Worm (Caenorhabditis elegans) whole organism, young adult: ENCODE data around the gene Y54G11A.19.
"Not testable (repeated sequence)": the region's sequence is repeated elsewhere in the genome, so short reads cannot be mapped to it uniquely, and the experiment has no call there.

ENCODE experiments used
- Y95B8A.8 ChIP-seq: fragments of 200-800 bp; sonication (Bioruptor generic); IDR thresholded peaks from 2 replicates; pipeline ENCODE4 v1.3.6; 2022; ENCODE audit warnings: missing genetic modification reagents, missing genetic modification characterization, missing compliant biosample characterization
- ceh-40 ChIP-seq: fragments of 200-800 bp; sonication (Bioruptor generic); IDR thresholded peaks from 2 replicates; pipeline ENCODE4 v1.3.6; 2022; ENCODE audit warnings: missing genetic modification characterization, missing compliant biosample characterization
- let-607 ChIP-seq, 2 experiments: fragments of 200-800 bp in 1 of 2; sonication (Bioruptor generic) in 1 of 2; sonication (generic microtip) in 1 of 2; optimal IDR thresholded peaks; 2 replicates each; lab custom pipeline; 2016 to 2018; ENCODE audit warnings: mild to moderate bottlenecking in 2 of 2, missing compliant biosample characterization in 2 of 2, missing genetic modification characterization in 2 of 2, moderate library complexity in 2 of 2, missing genotype in 1 of 2
- lin-35 ChIP-seq, 3 experiments: fragments of 150-350 bp in 2 of 3; sonication (generic microtip) in 1 of 3; optimal IDR thresholded peaks; 2 replicates each; lab custom pipeline; 2014 to 2018; ENCODE audit warnings: missing biosample characterization in 3 of 3, missing genetic modification characterization in 3 of 3, missing genetic modification reagents in 3 of 3
- madf-3 ChIP-seq: fragments of 200-800 bp; sonication (Bioruptor generic); IDR thresholded peaks from 2 replicates; pipeline ENCODE4 v1.3.6; 2022; ENCODE audit warnings: missing genetic modification reagents, missing genetic modification characterization, missing compliant biosample characterization
- nhr-90 ChIP-seq: sonication (generic microtip); optimal IDR thresholded peaks from 2 replicates; lab custom pipeline; 2016; ENCODE audit warnings: missing genotype, mild to moderate bottlenecking, missing genetic modification characterization, missing compliant biosample characterization
- rpc-1 ChIP-seq, 2 experiments: fragments of 150-350 bp in 1 of 2; sonication (generic microtip) in 1 of 2; optimal IDR thresholded peaks; 2 replicates each; lab custom pipeline; 2014 to 2018; ENCODE audit warnings: missing biosample characterization in 1 of 2, missing genetic modification characterization in 1 of 2, missing genetic modification reagents in 1 of 2, missing genotype in 1 of 2
- sea-2 ChIP-seq: fragments of 200-800 bp; sonication (Bioruptor generic); IDR thresholded peaks from 2 replicates; pipeline ENCODE4 v1.3.6; 2022; ENCODE audit warnings: missing genetic modification characterization, missing compliant biosample characterization
- snpc-4 ChIP-seq, 5 experiments: fragments of 150-350 bp in 1 of 5; sonication (generic microtip) in 4 of 5; optimal IDR thresholded peaks; 2 replicates each; lab custom pipeline; 2014 to 2018; ENCODE audit warnings: missing genetic modification characterization in 5 of 5, missing biosample characterization in 3 of 5, antibody characterized with exemption in 2 of 5, mild to moderate bottlenecking in 2 of 5, missing compliant biosample characterization in 2 of 5, missing genotype in 2 of 5, moderate library complexity in 2 of 5, missing genetic modification reagents in 1 of 5
- unc-62 ChIP-seq: fragments of 150-350 bp; optimal IDR thresholded peaks from 2 replicates; lab custom pipeline; 2014; ENCODE audit warnings: missing biosample characterization, missing genetic modification reagents, missing genetic modification characterization

DNA sequence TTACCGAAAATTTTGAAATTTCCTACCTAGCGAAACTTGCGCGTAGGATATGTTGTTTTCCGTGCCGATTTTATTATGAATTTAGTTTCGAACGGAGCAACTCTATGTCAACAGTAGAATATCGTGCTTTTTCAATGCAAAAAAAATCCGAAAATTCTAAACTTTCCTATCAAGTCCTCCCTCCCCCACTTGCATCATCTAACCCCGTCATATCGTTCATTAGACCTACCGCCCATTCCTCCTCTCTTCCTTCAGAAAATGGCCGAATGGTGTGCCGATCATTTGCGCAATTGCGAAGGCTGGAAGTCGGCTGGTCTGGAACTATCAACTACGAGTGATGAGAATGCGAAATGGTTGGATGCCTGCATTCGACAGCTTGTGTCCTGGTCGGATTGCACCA is 40.4 kb upstream of the Y54G11A.19 start, which contains the start of gene Y54G11A.7:
- TF ChIP-seq rpc-1 (optimal IDR thresholded peaks at IDR 0.05; lab: Kevin White, UChicago); rpc-1 (tag; optimal IDR thresholded peaks at IDR 0.05; lab: Kevin White, UChicago); unc-62; madf-3 (GFP tag; lab: Robert Waterston, UW); let-607 (tag; optimal IDR thresholded peaks at IDR 0.05; lab: Kevin White, UChicago); lin-35 (GFP tag; optimal IDR thresholded peaks at IDR 0.05; lab: Kevin White, UChicago); snpc-4 (GFP tag; optimal IDR thresholded peaks at IDR 0.05; lab: Kevin White, UChicago); snpc-4 (tag; optimal IDR thresholded peaks at IDR 0.05; lab: Kevin White, UChicago); Y95B8A.8 (GFP tag; lab: Robert Waterston, UW); ceh-40 (GFP tag; lab: Robert Waterston, UW); nhr-90; sea-2 (GFP tag; lab: Robert Waterston, UW): not testable (repeated sequence)
